Worm (Caenorhabditis elegans) whole organism, L3 larva: ENCODE measurements around the gene sri-33.

Experiments
- aly-2 ChIP-seq: fragments of 150-350 bp; optimal IDR thresholded peaks from 2 replicates; lab custom pipeline; 2014; ENCODE audit warnings: missing biosample characterization, missing genetic modification characterization
- fkh-10 ChIP-seq: sonication (generic microtip); optimal IDR thresholded peaks from 2 replicates; lab custom pipeline; 2017; ENCODE audit warnings: missing biosample characterization, missing genetic modification reagents, missing genetic modification characterization
- ztf-11 ChIP-seq: fragments of 150-350 bp; optimal IDR thresholded peaks from 2 replicates; lab custom pipeline; 2014; ENCODE audit warnings: missing biosample characterization, missing genetic modification characterization

DNA sequence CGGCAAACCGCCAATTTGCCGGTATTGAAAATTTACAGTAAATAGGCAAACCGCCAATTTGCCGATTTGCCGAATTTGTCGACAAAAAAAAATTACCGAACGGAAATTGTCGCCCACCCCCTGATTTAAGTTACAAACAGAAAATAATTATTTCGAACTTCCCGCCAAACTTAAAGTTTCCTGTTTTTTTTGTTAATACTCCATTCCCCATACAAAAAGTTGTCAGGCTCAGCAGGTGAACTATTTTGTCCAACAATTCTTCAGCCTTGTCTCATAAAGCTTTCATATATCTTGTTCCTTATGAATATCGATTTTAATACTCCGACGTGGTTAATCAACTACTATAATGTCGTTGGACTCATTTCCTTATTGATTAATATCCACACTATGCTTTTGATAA is 46.8 kb upstream of the sri-33 start, which contains the start of gene sri-50:
- no peak for TF ChIP-seq aly-2
- no peak for TF ChIP-seq ztf-11 (tag; lab: Kevin White, UChicago)
- TF ChIP-seq fkh-10 (GFP tag; lab: Kevin White, UChicago) = no peak
